Worm (Caenorhabditis elegans) whole organism, midembryonic: ENCODE data around the gene R02D3.8.

Source experiments
- T22C8.4 ChIP-seq: fragments of 200-800 bp; sonication (Bioruptor generic); IDR thresholded peaks from 2 replicates; pipeline ENCODE4 v1.3.6; 2022; ENCODE audit warnings: missing genetic modification characterization, missing compliant biosample characterization
- cog-1 ChIP-seq: sonication (generic microtip); optimal IDR thresholded peaks from 2 replicates; lab custom pipeline; 2016; ENCODE audit warnings: missing genetic modification characterization, missing compliant biosample characterization
- flt-1 ChIP-seq: fragments of 200-800 bp; sonication (Bioruptor generic); IDR thresholded peaks from 2 replicates; pipeline ENCODE4 v1.3.6; 2022; ENCODE audit warnings: missing genetic modification characterization, missing compliant biosample characterization
- klf-2 ChIP-seq: fragments of 200-800 bp; sonication (Bioruptor generic); conservative IDR thresholded peaks from 2 replicates; pipeline ENCODE4 v1.3.6; 2022; ENCODE audit warnings: missing genetic modification reagents, missing genetic modification characterization, missing compliant biosample characterization
- med-1 ChIP-seq: sonication (generic microtip); optimal IDR thresholded peaks from 2 replicates; lab custom pipeline; 2017; ENCODE audit warnings: missing genetic modification characterization, mild to moderate bottlenecking, missing compliant biosample characterization, antibody characterized with exemption, missing genetic modification reagents; ENCODE audit not compliant: insufficient read depth
- tab-1 ChIP-seq: fragments of 200-800 bp; sonication (Bioruptor generic); IDR thresholded peaks from 2 replicates; pipeline ENCODE4 v1.3.6; 2022; ENCODE audit warnings: missing genetic modification characterization, missing compliant biosample characterization
- ztf-23 ChIP-seq: fragments of 200-800 bp; sonication (Bioruptor generic); IDR thresholded peaks from 2 replicates; pipeline ENCODE4 v1.3.6; 2022; ENCODE audit warnings: missing genetic modification reagents, missing genetic modification characterization, missing compliant biosample characterization
- ztf-29 ChIP-seq: fragments of 200-800 bp; sonication (Bioruptor generic); IDR thresholded peaks from 2 replicates; pipeline ENCODE4 v1.3.6; 2022; ENCODE audit warnings: missing genetic modification reagents, missing genetic modification characterization, missing compliant biosample characterization

ce11 chrIV:293995-294700 is 37.1 kb upstream of the R02D3.8 start:
- TF ChIP-seq ztf-23 (GFP tag; lab: Robert Waterston, UW): no peak
- TF ChIP-seq flt-1: no peak
- no peak for TF ChIP-seq med-1 (GFP tag; lab: Kevin White, UChicago)
- TF ChIP-seq klf-2 (GFP tag; lab: Robert Waterston, UW): no peak
- no peak for TF ChIP-seq tab-1 (GFP tag; lab: Robert Waterston, UW)
- TF ChIP-seq ztf-29: no peak
- TF ChIP-seq cog-1 (tag; lab: Kevin White, UChicago): no peak
- no peak for TF ChIP-seq T22C8.4
